Worm (Caenorhabditis elegans): Measurements from ENCODE around the gene mut-7.

mut-7 gene

DNA sequence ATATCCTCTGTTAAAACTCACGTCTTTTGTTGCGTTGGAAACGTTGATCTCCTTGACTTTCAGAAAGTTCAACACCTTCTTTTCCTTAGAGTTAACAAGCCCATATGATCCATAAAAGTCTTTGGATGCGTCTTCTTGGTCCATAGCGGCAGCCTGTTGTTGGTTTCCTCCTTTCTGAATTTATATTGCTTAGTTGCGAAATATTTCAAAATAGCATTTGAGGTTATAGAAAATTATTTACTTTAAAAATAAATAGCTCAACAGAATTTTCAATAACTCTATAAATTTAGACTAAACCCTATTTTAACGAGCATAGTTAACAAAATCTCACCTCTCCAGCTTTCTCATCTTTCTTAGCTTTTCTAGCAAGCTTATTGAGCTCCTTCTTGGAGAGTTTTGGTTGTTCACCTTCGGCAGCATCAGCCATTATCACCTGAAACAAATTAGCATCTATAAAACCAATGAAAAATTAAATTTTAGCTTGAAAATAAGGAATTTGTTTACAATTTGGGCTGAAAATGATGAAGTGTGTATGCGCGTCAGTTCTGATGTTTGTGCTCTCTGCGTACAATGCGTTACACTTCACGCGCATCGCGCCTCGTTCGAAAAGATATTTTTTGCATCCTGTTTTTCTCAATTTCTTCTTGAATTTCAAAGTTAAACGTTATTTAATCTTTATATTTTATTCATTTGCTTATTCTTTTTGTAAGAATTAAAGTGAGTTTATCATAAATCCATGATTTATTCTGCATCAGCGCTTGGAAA lies 51.2 kb downstream of the mut-7 start, which contains the start of the genes dars-1 and ctr-9:
Gene dars-1, minus strand, starts transcription at position 433 of the 765 bp plus-strand sequence.
Gene ctr-9, plus strand, starts transcription at position 614 of the 765 bp plus-strand sequence.
- TF ChIP-seq unc-55 (GFP tag; optimal IDR thresholded peaks at IDR 0.05) (peak; percentile 18), nhr-77 (tag; optimal IDR thresholded peaks at IDR 0.05) (no peak), nhr-12 (tag; optimal IDR thresholded peaks at IDR 0.05) (no peak), nhr-129 (tag; optimal IDR thresholded peaks at IDR 0.05) (peak; percentile 66), ztf-11 (tag; optimal IDR thresholded peaks at IDR 0.05) (no peak), mbf-1 (tag; optimal IDR thresholded peaks at IDR 0.05) (no peak), C34F6.9 (tag; optimal IDR thresholded peaks at IDR 0.05) (peak; percentile 5), lsy-2 (tag; optimal IDR thresholded peaks at IDR 0.05) (peak in 1 of 2 experiments; percentile 51)

DNA sequence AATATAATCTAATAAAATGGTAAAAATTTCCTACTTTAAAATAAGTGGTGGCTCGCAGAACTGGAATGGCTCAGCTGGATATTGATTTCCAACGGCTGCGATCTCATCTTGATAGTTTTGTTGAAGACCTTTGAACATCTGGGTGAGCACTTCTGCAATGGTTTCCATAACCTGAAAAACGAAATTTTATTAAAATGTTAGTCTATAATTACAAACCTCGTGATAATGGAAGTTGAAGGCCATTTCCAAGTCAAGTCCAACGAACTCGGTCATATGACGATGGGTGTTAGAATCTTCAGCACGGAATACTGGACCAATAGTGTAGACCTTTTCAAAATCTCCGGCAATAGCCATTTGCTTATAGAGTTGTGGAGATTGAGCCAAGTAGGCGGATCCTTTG lies 52.4 kb downstream of the mut-7 start:
- TF ChIP-seq unc-39 (tag; optimal IDR thresholded peaks at IDR 0.05) = no peak
